Worm (Caenorhabditis elegans) whole organism, late embryonic: ENCODE results near the gene folt-1.

Experiments used
- ceh-24 ChIP-seq: sonication (generic microtip); optimal IDR thresholded peaks from 2 replicates; lab custom pipeline; 2016; ENCODE audit warnings: mild to moderate bottlenecking, missing genetic modification characterization, missing compliant biosample characterization
- fkh-10 ChIP-seq: fragments of 150-350 bp; optimal IDR thresholded peaks from 2 replicates; lab custom pipeline; 2014; ENCODE audit warnings: missing biosample characterization, missing genetic modification reagents, missing genetic modification characterization
- syd-9 ChIP-seq: sonication (generic microtip); optimal IDR thresholded peaks from 2 replicates; lab custom pipeline; 2016; ENCODE audit warnings: mild to moderate bottlenecking, missing genetic modification characterization, moderate library complexity, missing compliant biosample characterization
- tbx-2 ChIP-seq: sonication (generic microtip); optimal IDR thresholded peaks from 2 replicates; lab custom pipeline; 2016; ENCODE audit warnings: missing genetic modification characterization, missing compliant biosample characterization

DNA sequence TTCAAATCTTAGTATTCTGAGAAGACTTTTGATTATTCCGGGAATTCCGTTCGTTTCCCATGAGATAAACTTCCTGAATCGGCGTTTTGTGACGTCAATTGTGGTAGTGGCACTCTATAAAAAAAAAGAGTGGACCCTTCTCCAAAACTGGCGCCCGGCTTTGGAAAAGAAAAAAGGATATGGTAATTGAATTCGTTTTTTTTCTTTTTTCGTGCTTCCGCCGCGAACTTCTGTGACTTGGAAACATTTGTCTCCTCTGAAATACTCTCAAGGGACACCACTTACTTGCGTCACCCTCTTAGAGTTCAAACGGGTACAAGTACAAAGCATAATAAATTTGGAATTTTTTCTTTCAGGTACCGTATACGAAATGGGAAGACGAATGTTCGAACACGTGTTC, 31.4 kb downstream of the folt-1 start:
- TF ChIP-seq fkh-10 (GFP tag; lab: Kevin White, UChicago) (no peak), tbx-2 (tag; lab: Kevin White, UChicago) (no peak), syd-9 (no peak), ceh-24 (tag; lab: Kevin White, UChicago) (no peak)
